Worm (Caenorhabditis elegans): ENCODE data around the gene copb-1.

ce11 chrII:3064631-3065030, 14.0 kb upstream of the copb-1 start:
- TF ChIP-seq Y53F4B.3 (GFP tag; IDR thresholded peaks at IDR 0.05) (no peak), madf-10 (tag; optimal IDR thresholded peaks at IDR 0.05) (no peak), C06A6.2 (GFP tag; conservative IDR thresholded peaks at IDR 0.05) (no peak), dpff-1 (tag; optimal IDR thresholded peaks at IDR 0.05) (no peak), ceh-100 (GFP tag; IDR thresholded peaks at IDR 0.05) (no peak), pha-4 (tag; optimal IDR thresholded peaks at IDR 0.05) (no peak), tbp1 (GFP tag; optimal IDR thresholded peaks at IDR 0.05) (no peak), somi-1 (GFP tag; optimal IDR thresholded peaks at IDR 0.05) (no peak), attf-3 (GFP tag; conservative IDR thresholded peaks at IDR 0.05) (no peak)

Data from whole organism, young adult.